Worm (Caenorhabditis elegans): Measurements from ENCODE around the gene dmd-5.

DNA sequence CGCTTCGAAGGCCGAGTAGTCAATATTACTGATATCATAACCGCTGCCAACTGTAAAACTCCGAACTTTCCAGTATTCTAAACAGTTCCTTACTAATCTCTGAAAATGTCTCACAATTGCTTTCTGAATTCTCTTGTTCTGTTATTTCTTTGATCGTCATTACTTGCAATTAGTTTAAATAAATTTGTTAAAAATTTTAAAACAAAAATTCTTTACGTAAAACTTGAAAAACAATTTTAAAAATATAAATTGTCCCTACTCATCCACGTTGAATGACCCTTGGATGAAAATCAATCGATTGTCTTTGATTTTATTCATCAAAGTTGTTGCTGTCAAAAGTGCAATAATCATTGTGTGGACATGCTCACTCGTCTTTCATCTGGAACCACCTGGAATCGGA is 20.2 kb upstream of the dmd-5 start, which contains the start of gene acdh-8:
- TF ChIP-seq nhr-237 (tag; optimal IDR thresholded peaks at IDR 0.05) (no peak), nhr-28 (tag; optimal IDR thresholded peaks at IDR 0.05) (no peak), ces-1 (GFP tag; optimal IDR thresholded peaks at IDR 0.05) (no peak), ceh-83 (GFP tag; optimal IDR thresholded peaks at IDR 0.05) (no peak), nhr-12 (tag; optimal IDR thresholded peaks at IDR 0.05) (no peak), pha-4 (tag; optimal IDR thresholded peaks at IDR 0.05) (no peak), nhr-76 (tag; optimal IDR thresholded peaks at IDR 0.05) (no peak), elt-1 (tag; optimal IDR thresholded peaks at IDR 0.05; ENCODE audit: borderline replicate concordance, insufficient read depth) (no peak), ham-2 (GFP tag; optimal IDR thresholded peaks at IDR 0.05) (no peak), unc-62 (GFP tag; optimal IDR thresholded peaks at IDR 0.05) (no peak), hlh-1 (tag; optimal IDR thresholded peaks at IDR 0.05) (no peak)

Data from whole organism, mixed stage, embryonic.